Worm (Caenorhabditis elegans) whole organism, L1 larva: ENCODE results near the gene sre-54.

Experiments
- C04F5.9 ChIP-seq: sonication (generic microtip); optimal IDR thresholded peaks from 2 replicates; lab custom pipeline; 2016; ENCODE audit warnings: missing genetic modification characterization, missing compliant biosample characterization
- Y116A8C.19 ChIP-seq: sonication (generic microtip); optimal IDR thresholded peaks from 2 replicates; lab custom pipeline; 2016; ENCODE audit warnings: missing compliant biosample characterization, missing genetic modification characterization, borderline replicate concordance
- aha-1 ChIP-seq: fragments of 150-350 bp; optimal IDR thresholded peaks from 2 replicates; lab custom pipeline; 2014; ENCODE audit warnings: missing biosample characterization, missing genetic modification characterization
- alr-1 ChIP-seq: fragments of 200-800 bp; sonication (Bioruptor generic); optimal IDR thresholded peaks from 2 replicates; lab custom pipeline; 2018; ENCODE audit warnings: borderline replicate concordance, mild to moderate bottlenecking, missing genetic modification characterization, missing compliant biosample characterization
- ceh-90 ChIP-seq: sonication (generic microtip); optimal IDR thresholded peaks from 2 replicates; lab custom pipeline; 2016; ENCODE audit warnings: missing genetic modification characterization, missing compliant biosample characterization
- ces-1 ChIP-seq: fragments of 150-350 bp; optimal IDR thresholded peaks from 2 replicates; lab custom pipeline; 2014; ENCODE audit warnings: missing biosample characterization, missing genetic modification reagents, missing genetic modification characterization
- dpl-1 ChIP-seq, 3 experiments: fragments of 150-350 bp in 2 of 3; sonication (generic microtip) in 1 of 3; optimal IDR thresholded peaks; 2 replicates each; lab custom pipeline; 2014 to 2017; ENCODE audit warnings: missing biosample characterization in 3 of 3, missing genetic modification characterization in 3 of 3, missing genetic modification reagents in 3 of 3
- dsc-1 ChIP-seq: sonication (generic microtip); optimal IDR thresholded peaks from 2 replicates; lab custom pipeline; 2016; ENCODE audit warnings: mild to moderate bottlenecking, missing genetic modification characterization, missing compliant biosample characterization
- efl-1 ChIP-seq, 4 experiments: fragments of 150-350 bp; optimal IDR thresholded peaks in 3 of 4; peaks in 1 of 4; 1 replicate in 1 of 4; 2 replicates in 3 of 4; lab custom pipeline; 2014; ENCODE audit warnings: missing biosample characterization in 2 of 4, missing genetic modification characterization in 2 of 4, missing genetic modification reagents in 2 of 4
- efl-3 ChIP-seq: fragments of 200-800 bp; sonication (Bioruptor generic); optimal IDR thresholded peaks from 2 replicates; lab custom pipeline; 2018; ENCODE audit warnings: mild to moderate bottlenecking, missing genetic modification characterization, missing compliant biosample characterization
- egl-27 ChIP-seq, 2 experiments: fragments of 150-350 bp in 1 of 2; sonication (generic microtip); optimal IDR thresholded peaks; 3 replicates each; lab custom pipeline; 2017 to 2018; ENCODE audit warnings: missing biosample characterization in 2 of 2, missing genetic modification characterization in 2 of 2, missing genetic modification reagents in 2 of 2
- ets-5 ChIP-seq: fragments of 200-800 bp; sonication (Bioruptor generic); IDR thresholded peaks from 2 replicates; pipeline ENCODE4 v1.3.6; 2022; ENCODE audit warnings: missing genetic modification characterization, missing compliant biosample characterization
- fkh-10 ChIP-seq: sonication (generic microtip); optimal IDR thresholded peaks from 2 replicates; lab custom pipeline; 2017; ENCODE audit warnings: missing biosample characterization, missing genetic modification reagents, missing genetic modification characterization
- hlh-4 ChIP-seq: sonication (generic microtip); optimal IDR thresholded peaks from 2 replicates; lab custom pipeline; 2016; ENCODE audit warnings: mild to moderate bottlenecking, missing genetic modification characterization, missing compliant biosample characterization
- hpl-2 ChIP-seq: fragments of 150-350 bp; optimal IDR thresholded peaks from 2 replicates; lab custom pipeline; 2014; ENCODE audit warnings: missing biosample characterization, missing genetic modification reagents, missing genetic modification characterization
- irx-1 ChIP-seq: sonication (generic microtip); optimal IDR thresholded peaks from 2 replicates; lab custom pipeline; 2016; ENCODE audit warnings: missing genetic modification characterization, missing compliant biosample characterization
- jun-1 ChIP-seq: fragments of 150-350 bp; optimal IDR thresholded peaks from 2 replicates; lab custom pipeline; 2014; ENCODE audit warnings: missing biosample characterization, missing genetic modification reagents, missing genetic modification characterization
- lin-13 ChIP-seq: fragments of 150-350 bp; optimal IDR thresholded peaks from 2 replicates; lab custom pipeline; 2014; ENCODE audit warnings: missing biosample characterization, missing genetic modification reagents, missing genetic modification characterization
- lin-14 ChIP-seq: fragments of 200-800 bp; sonication (Bioruptor generic); optimal IDR thresholded peaks from 2 replicates; lab custom pipeline; 2018; ENCODE audit warnings: mild to moderate bottlenecking, missing genetic modification characterization, moderate library complexity, missing compliant biosample characterization
- lin-15B ChIP-seq: fragments of 150-350 bp; sonication (generic microtip); optimal IDR thresholded peaks from 3 replicates; lab custom pipeline; 2014; ENCODE audit warnings: missing biosample characterization, missing genetic modification characterization
- mab-9 ChIP-seq: fragments of 200-800 bp; sonication (Bioruptor generic); IDR thresholded peaks from 2 replicates; pipeline ENCODE4 v1.3.6; 2022; ENCODE audit warnings: missing genetic modification reagents, missing genetic modification characterization, missing compliant biosample characterization
- mep-1 ChIP-seq: fragments of 150-350 bp; optimal IDR thresholded peaks from 2 replicates; lab custom pipeline; 2014; ENCODE audit warnings: missing biosample characterization, missing genetic modification characterization
- nhr-28 ChIP-seq: fragments of 150-350 bp; optimal IDR thresholded peaks from 2 replicates; lab custom pipeline; 2014; ENCODE audit warnings: missing biosample characterization, missing genetic modification characterization
- nhr-47 ChIP-seq: sonication (generic microtip); optimal IDR thresholded peaks from 2 replicates; lab custom pipeline; 2016; ENCODE audit warnings: mild to moderate bottlenecking, missing genetic modification characterization, moderate library complexity, missing compliant biosample characterization
- nhr-71 ChIP-seq: sonication (generic microtip); optimal IDR thresholded peaks from 2 replicates; lab custom pipeline; 2016; ENCODE audit warnings: mild to moderate bottlenecking, missing genetic modification characterization, moderate library complexity, missing compliant biosample characterization
- nhr-84 ChIP-seq: sonication (generic microtip); optimal IDR thresholded peaks from 2 replicates; lab custom pipeline; 2017; ENCODE audit warnings: missing biosample characterization, missing genetic modification characterization
- pax-3 ChIP-seq: fragments of 200-800 bp; sonication (Bioruptor generic); optimal IDR thresholded peaks from 2 replicates; lab custom pipeline; 2018; ENCODE audit warnings: mild to moderate bottlenecking, missing genetic modification characterization, moderate library complexity, missing compliant biosample characterization
- rnt-1 ChIP-seq: sonication (generic microtip); optimal IDR thresholded peaks from 2 replicates; lab custom pipeline; 2016; ENCODE audit warnings: mild to moderate bottlenecking, missing genetic modification characterization, moderate library complexity, missing compliant biosample characterization
- snpc-4 ChIP-seq: fragments of 150-350 bp; optimal IDR thresholded peaks from 2 replicates; lab custom pipeline; 2014; ENCODE audit warnings: missing biosample characterization, missing genetic modification characterization
- snu-23 ChIP-seq: sonication (generic microtip); optimal IDR thresholded peaks from 2 replicates; lab custom pipeline; 2016; ENCODE audit warnings: missing genetic modification characterization, missing compliant biosample characterization
- swsn-7 ChIP-seq: sonication (generic microtip); optimal IDR thresholded peaks from 2 replicates; lab custom pipeline; 2016; ENCODE audit warnings: missing genetic modification characterization, missing compliant biosample characterization
- unc-130 ChIP-seq: fragments of 150-350 bp; optimal IDR thresholded peaks from 2 replicates; lab custom pipeline; 2017; ENCODE audit warnings: missing biosample characterization, missing genetic modification characterization, inconsistent platforms
- unc-86 ChIP-seq: sonication (generic microtip); optimal IDR thresholded peaks from 2 replicates; lab custom pipeline; 2016; ENCODE audit warnings: missing genetic modification characterization, missing compliant biosample characterization
- unc-98 ChIP-seq: fragments of 200-800 bp; sonication (Bioruptor generic); IDR thresholded peaks from 2 replicates; pipeline ENCODE4 v1.3.6; 2022; ENCODE audit warnings: missing genetic modification characterization, missing compliant biosample characterization
- xbp-1 ChIP-seq: sonication (generic microtip); optimal IDR thresholded peaks from 2 replicates; lab custom pipeline; 2016; ENCODE audit warnings: missing genetic modification characterization, missing compliant biosample characterization

The sre-54 gene

ce11 chrII:12300680-12301079 is 32.0 kb upstream of the sre-54 start (continued):
- no peak for TF ChIP-seq lin-13 (GFP tag; lab: Kevin White, UChicago)

- TF ChIP-seq swsn-7 (tag; lab: Kevin White, UChicago) (no peak), lin-15B (tag; lab: Kevin White, UChicago) (no peak), ets-5 (GFP tag; lab: Robert Waterston, UW) (no peak), dsc-1 (no peak), efl-3 (GFP tag; lab: Kevin White, UChicago) (no peak), hpl-2 (GFP tag; lab: Kevin White, UChicago) (no peak), xbp-1 (no peak), Y116A8C.19 (tag; lab: Kevin White, UChicago) (no peak), mab-9 (GFP tag; lab: Robert Waterston, UW) (no peak), efl-1 (optimal IDR thresholded peaks at IDR 0.05; lab: Kevin White, UChicago) (no peak), efl-1 (GFP tag; optimal IDR thresholded peaks at IDR 0.05 in 1 of 2; lab: Kevin White, UChicago) (no peak), mep-1 (tag; lab: Kevin White, UChicago) (no peak), jun-1 (tag; lab: Kevin White, UChicago) (no peak), nhr-28 (tag; lab: Kevin White, UChicago) (no peak), rnt-1 (no peak), lin-13 (GFP tag; lab: Kevin White, UChicago) (no peak), unc-98 (GFP tag; lab: Robert Waterston, UW) (no peak), nhr-84 (tag; lab: Kevin White, UChicago) (no peak)
Measured at ce11 chrII:12301233-12301632, 31.5 kb upstream of the sre-54 start.

ce11 chrII:12302354-12302753 is 30.4 kb upstream of the sre-54 start, which contains the start of gene C50E10.1:
TSS of gene C50E10.1 (minus strand) at chrII:12302454.
- TF ChIP-seq snpc-4, result no peak
- TF ChIP-seq fkh-10 (GFP tag; lab: Kevin White, UChicago), result no peak
- no peak for TF ChIP-seq unc-86 (tag; lab: Kevin White, UChicago)
- TF ChIP-seq aha-1, result no peak
- TF ChIP-seq hlh-4 (tag; lab: Kevin White, UChicago), result no peak
- no peak for TF ChIP-seq snu-23 (GFP tag; lab: Kevin White, UChicago)
- no peak for TF ChIP-seq ceh-90 (tag; lab: Kevin White, UChicago)
- TF ChIP-seq nhr-47 (tag; lab: Kevin White, UChicago), result no peak
- no peak for TF ChIP-seq egl-27 (tag; optimal IDR thresholded peaks at IDR 0.05; lab: Kevin White, UChicago)
- TF ChIP-seq C04F5.9 (tag; lab: Kevin White, UChicago), result no peak
- no peak for TF ChIP-seq pax-3
- no peak for TF ChIP-seq ces-1 (GFP tag; lab: Kevin White, UChicago)

ce11 chrII:12303142-12303541 is 29.6 kb upstream of the sre-54 start, which contains the start of gene sre-50:
TSS of gene sre-50 (plus strand) at chrII:12303525.
- TF ChIP-seq dpl-1 (GFP tag; optimal IDR thresholded peaks at IDR 0.05; lab: Kevin White, UChicago) (no peak), ces-1 (GFP tag; lab: Kevin White, UChicago) (no peak), irx-1 (tag; lab: Kevin White, UChicago) (no peak), alr-1 (tag; lab: Kevin White, UChicago) (no peak), unc-130 (tag; lab: Kevin White, UChicago) (no peak), nhr-71 (tag; lab: Kevin White, UChicago) (no peak)

ce11 chrII:12309614-12310013 is 23.1 kb upstream of the sre-54 start, which contains the start of gene C50E10.2:
TSS of gene C50E10.2 (minus strand) at chrII:12309714.
- TF ChIP-seq egl-27 (tag; optimal IDR thresholded peaks at IDR 0.05; lab: Kevin White, UChicago) (no peak), mab-9 (GFP tag; lab: Robert Waterston, UW) (no peak), lin-14 (GFP tag; lab: Kevin White, UChicago) (no peak)
